Fruit fly (Drosophila melanogaster) whole organism: Measurements from ENCODE around the gene tws.

Experiments used
- Dll ChIP-seq: fragments of >200 bp; optimal IDR thresholded peaks from 2 replicates; lab custom pipeline; 2017
- EcR ChIP-seq, 2 experiments: fragments of >200 bp; optimal IDR thresholded peaks; 2 replicates each; lab custom pipeline; 2017; ENCODE audit warnings: missing biosample characterization in 2 of 2, missing genetic modification characterization in 2 of 2, missing genetic modification reagents in 2 of 2
- psq ChIP-seq: fragments of >200 bp; optimal IDR thresholded peaks from 2 replicates; lab custom pipeline; 2017
- usp ChIP-seq: fragments of >200 bp; optimal IDR thresholded peaks from 2 replicates; lab custom pipeline; 2017; ENCODE audit warnings: missing biosample characterization, missing genetic modification characterization, mixed read lengths

dm6 chr3R:10147176-10147575, 7.6 kb upstream of the tws start:
- TF ChIP-seq usp (GFP tag; lab: Kevin White, UChicago) (no peak), EcR (GFP tag; optimal IDR thresholded peaks at IDR 0.05; lab: Kevin White, UChicago) (no peak), Dll (lab: Kevin White, UChicago) (no peak), psq (lab: Kevin White, UChicago) (no peak)
